Comparison of ENCODE assay signal across 1 worm cellular context in genomic region chrIII:1037173-1037572, ce11.
TF ChIP-seq lines count a peak whose summit lies in the region.

Gene chin-1 (minus strand): TSS chrIII:1037212.
Gene BE0003N10.1 (plus strand): TSS chrIII:1037492.

TF ChIP-seq in whole organism, L1 larva, 84 proteins besides CTCF, POLR2A, EP300 and RAD21 (continued from another document):
- TF ChIP-seq xbp-1 (tag; optimal IDR thresholded peaks at IDR 0.05; lab: Kevin White, UChicago) (peak; percentile 61), aly-2 (tag; optimal IDR thresholded peaks at IDR 0.05; lab: Kevin White, UChicago) (peak; percentile 7), ets-5 (GFP tag; IDR thresholded peaks at IDR 0.05; lab: Robert Waterston, UW) (no peak), pqm-1 (tag; optimal IDR thresholded peaks at IDR 0.05; lab: Kevin White, UChicago) (no peak)
